Fruit fly (Drosophila melanogaster): ENCODE data around the gene Cpr12A.
A peak's percentile ranks its signal among the peaks of the same experiment; 100 is the strongest.

Cpr12A gene

dm6 chrX:13565490-13566156 lies 22.2 kb downstream of the Cpr12A start (continued):
- TF ChIP-seq OdsH (GFP tag; optimal IDR thresholded peaks at IDR 0.05) (peak; percentile 49), Eip78C (GFP tag) (peak; percentile 71), Eip93F (GFP tag; optimal IDR thresholded peaks at IDR 0.05) (no peak), Lpt (GFP tag; optimal IDR thresholded peaks at IDR 0.05) (peak; percentile 45)

- TF ChIP-seq dsx (GFP tag; optimal IDR thresholded peaks at IDR 0.05; ENCODE audit: poor library complexity, severe bottlenecking) (no peak), CG6854 (GFP tag; optimal IDR thresholded peaks at IDR 0.05) (no peak), svp (GFP tag) (peak; percentile 75), CG10669 (GFP tag; optimal IDR thresholded peaks at IDR 0.05) (peak; percentile 40), CG6792 (GFP tag; optimal IDR thresholded peaks at IDR 0.05) (peak; percentile 38), vri (GFP tag; optimal IDR thresholded peaks at IDR 0.05) (peak; percentile 5), dac (GFP tag; optimal IDR thresholded peaks at IDR 0.05) (no peak), Met (GFP tag; optimal IDR thresholded peaks at IDR 0.05) (peak; percentile 75), Blimp-1 (GFP tag; optimal IDR thresholded peaks at IDR 0.05) (no peak), Hr39 (GFP tag; optimal IDR thresholded peaks at IDR 0.05) (peak; percentile 57), Hr38 (GFP tag; optimal IDR thresholded peaks at IDR 0.05) (no peak), achi (GFP tag; optimal IDR thresholded peaks at IDR 0.05) (peak; percentile 52), Smox (GFP tag; optimal IDR thresholded peaks at IDR 0.05) (peak; percentile 52), CG9139 (GFP tag; optimal IDR thresholded peaks at IDR 0.05) (no peak), OdsH (GFP tag; optimal IDR thresholded peaks at IDR 0.05) (peak; percentile 31), CG32006 (GFP tag; optimal IDR thresholded peaks at IDR 0.05) (peak; percentile 32), Gug (GFP tag; IDR thresholded peaks at IDR 0.05) (no peak), CG8632 (GFP tag; optimal IDR thresholded peaks at IDR 0.05) (peak; percentile 49), CG11902 (GFP tag; optimal IDR thresholded peaks at IDR 0.05) (peak; percentile 46), Hr4 (GFP tag; optimal IDR thresholded peaks at IDR 0.05) (peak; percentile 47), CG11294 (GFP tag; IDR thresholded peaks at IDR 0.05) (0 out of 2 replicates have a peak, but pooled peaks have one; percentile 18), fd85E (GFP tag; optimal IDR thresholded peaks at IDR 0.05) (no peak), Ets96B (tag; optimal IDR thresholded peaks at IDR 0.05) (no peak), CG3919 (GFP tag; optimal IDR thresholded peaks at IDR 0.05) (peak; percentile 55), CG6276 (GFP tag; optimal IDR thresholded peaks at IDR 0.05) (no peak), CG16779 (tag; optimal IDR thresholded peaks at IDR 0.05) (no peak), CG3032 (tag; optimal IDR thresholded peaks at IDR 0.05) (no peak), acj6 (GFP tag; optimal IDR thresholded peaks at IDR 0.05) (peak; percentile 64), Ets21C (GFP tag; optimal IDR thresholded peaks at IDR 0.05) (peak; percentile 22), CG8319 (GFP tag; optimal IDR thresholded peaks at IDR 0.05) (peak; percentile 14), Eip75B (GFP tag; optimal IDR thresholded peaks at IDR 0.05) (peak; percentile 52), lz (GFP tag; optimal IDR thresholded peaks at IDR 0.05) (peak; percentile 67), fd59A (GFP tag; optimal IDR thresholded peaks at IDR 0.05) (no peak), Sox14 (GFP tag; optimal IDR thresholded peaks at IDR 0.05) (peak; percentile 31), eg (GFP tag; IDR thresholded peaks at IDR 0.05) (peak; percentile 21; the same call in 1 of the 3 replicates), CG7368 (GFP tag; optimal IDR thresholded peaks at IDR 0.05) (peak; percentile 56), salr (GFP tag; optimal IDR thresholded peaks at IDR 0.05) (no peak), Lpt (GFP tag; optimal IDR thresholded peaks at IDR 0.05) (no peak), CG31627 (GFP tag; optimal IDR thresholded peaks at IDR 0.05) (peak; percentile 61), CG1621 (tag; optimal IDR thresholded peaks at IDR 0.05) (no peak), CG10631 (GFP tag; optimal IDR thresholded peaks at IDR 0.05) (peak; percentile 38), pdm3 (GFP tag; optimal IDR thresholded peaks at IDR 0.05) (peak; percentile 36), CG15336 (GFP tag; IDR thresholded peaks at IDR 0.05) (peak; percentile 45; the same call in 1 of the 2 replicates), CG11762 (GFP tag; optimal IDR thresholded peaks at IDR 0.05; ENCODE audit: insufficient read depth) (no peak), CG8119 (GFP tag; IDR thresholded peaks at IDR 0.05) (peak; percentile 42; the same call in 1 of the 3 replicates), Eip93F (GFP tag; optimal IDR thresholded peaks at IDR 0.05) (no peak), CG6808 (GFP tag; optimal IDR thresholded peaks at IDR 0.05) (no peak), CG6163 (GFP tag; IDR thresholded peaks at IDR 0.05) (peak; percentile 82)
Measured at dm6 chrX:13568127-13568526, 24.7 kb downstream of the Cpr12A start.
